Worm (Caenorhabditis elegans): Measurements from ENCODE around the gene F42C5.4.

Gene F42C5.4

ce11 chrIV:7243913-7244312, 48.0 kb downstream of the F42C5.4 start, which contains the start of gene afmd-1:
Gene afmd-1, plus strand, starts transcription at chrIV:7244228.
- no peak for TF ChIP-seq nhr-77 (tag; optimal IDR thresholded peaks at IDR 0.05)
- no peak for TF ChIP-seq daf-12 (tag; optimal IDR thresholded peaks at IDR 0.05)
- peak; percentile 88 for TF ChIP-seq nhr-76 (tag; optimal IDR thresholded peaks at IDR 0.05)

- no peak for TF ChIP-seq nhr-237 (tag; optimal IDR thresholded peaks at IDR 0.05)
- no peak for TF ChIP-seq skn-1 (tag; optimal IDR thresholded peaks at IDR 0.05)
- peak; percentile 2 for TF ChIP-seq egl-5 (tag; optimal IDR thresholded peaks at IDR 0.05)
- TF ChIP-seq lsy-12 (tag; optimal IDR thresholded peaks at IDR 0.05): no peak
- TF ChIP-seq nfya-1 (tag; optimal IDR thresholded peaks at IDR 0.05; ENCODE audit: insufficient read depth): peak; percentile 45
- no peak for TF ChIP-seq eor-1 (tag; optimal IDR thresholded peaks at IDR 0.05)
- TF ChIP-seq pha-4 (tag; optimal IDR thresholded peaks at IDR 0.05): peak; percentile 90
- TF ChIP-seq ztf-4 (tag; optimal IDR thresholded peaks at IDR 0.05): no peak
- peak; percentile 5 for TF ChIP-seq lin-39 (tag; optimal IDR thresholded peaks at IDR 0.05)
Observed at ce11 chrIV:7242220-7242789, 49.6 kb downstream of the F42C5.4 start, which contains the start of gene gstk-2. Gene gstk-2, minus strand, starts transcription at chrIV:7242270.

ce11 chrIV:7240564-7240963, 51.4 kb downstream of the F42C5.4 start:
- TF ChIP-seq unc-62 (GFP tag; optimal IDR thresholded peaks at IDR 0.05) (peak; percentile 48), fkh-2 (tag; optimal IDR thresholded peaks at IDR 0.05) (no peak)
